Worm (Caenorhabditis elegans): Measurements from ENCODE around the gene F46G10.1.
A peak's percentile ranks its signal among the peaks of the same experiment; 100 is the strongest.

Gene F46G10.1

ce11 chrX:13356469-13356868 is 44.9 kb upstream of the F46G10.1 start (continued):
- peak; percentile 71 for TF ChIP-seq grh-1 (GFP tag; IDR thresholded peaks at IDR 0.05)

ce11 chrX:13354672-13355407 is 43.3 kb upstream of the F46G10.1 start:
- TF ChIP-seq unc-30 (tag; optimal IDR thresholded peaks at IDR 0.05) (no peak), fos-1 (tag; optimal IDR thresholded peaks at IDR 0.05) (no peak), tbx-2 (tag; optimal IDR thresholded peaks at IDR 0.05) (peak; percentile 49), blmp-1 (tag; optimal IDR thresholded peaks at IDR 0.05) (peak; percentile 94), ceh-90 (tag; optimal IDR thresholded peaks at IDR 0.05) (no peak), hpl-2 (GFP tag; optimal IDR thresholded peaks at IDR 0.05) (no peak), zip-4 (GFP tag; optimal IDR thresholded peaks at IDR 0.05) (no peak), ama-1 (optimal IDR thresholded peaks at IDR 0.05) (no peak), swsn-7 (tag; optimal IDR thresholded peaks at IDR 0.05) (no peak), Y116A8C.19 (tag; optimal IDR thresholded peaks at IDR 0.05; ENCODE audit: borderline replicate concordance) (no peak), aha-1 (tag; optimal IDR thresholded peaks at IDR 0.05) (no peak), vab-15 (tag; optimal IDR thresholded peaks at IDR 0.05) (no peak), tlp-1 (tag; optimal IDR thresholded peaks at IDR 0.05) (no peak), C04F5.9 (tag; optimal IDR thresholded peaks at IDR 0.05) (no peak), sptf-1 (tag; optimal IDR thresholded peaks at IDR 0.05) (no peak), lir-3 (tag; optimal IDR thresholded peaks at IDR 0.05; ENCODE audit: poor library complexity) (no peak), elt-2 (tag; optimal IDR thresholded peaks at IDR 0.05) (peak; percentile 69), nhr-90 (tag; optimal IDR thresholded peaks at IDR 0.05; ENCODE audit: poor library complexity) (peak; percentile 34), hlh-4 (tag; optimal IDR thresholded peaks at IDR 0.05) (no peak), fkh-10 (GFP tag; optimal IDR thresholded peaks at IDR 0.05) (no peak), unc-130 (tag; optimal IDR thresholded peaks at IDR 0.05) (peak; percentile 44), nhr-76 (tag; optimal IDR thresholded peaks at IDR 0.05) (no peak), dpl-1 (GFP tag; optimal IDR thresholded peaks at IDR 0.05) (no peak), mep-1 (tag; optimal IDR thresholded peaks at IDR 0.05) (peak; percentile 39), nhr-237 (tag; optimal IDR thresholded peaks at IDR 0.05) (no peak), lin-15B (tag; optimal IDR thresholded peaks at IDR 0.05) (no peak), nhr-11 (tag; optimal IDR thresholded peaks at IDR 0.05) (no peak), isw-1 (GFP tag; IDR thresholded peaks at IDR 0.05) (no peak), xbp-1 (tag; optimal IDR thresholded peaks at IDR 0.05) (no peak), egl-27 (tag; optimal IDR thresholded peaks at IDR 0.05) (peak in 1 of 2 experiments; percentile 37), snu-23 (GFP tag; optimal IDR thresholded peaks at IDR 0.05) (peak; percentile 62), lin-13 (GFP tag; optimal IDR thresholded peaks at IDR 0.05) (peak; percentile 2), sox-4 (tag; optimal IDR thresholded peaks at IDR 0.05) (no peak), lin-35 (GFP tag; optimal IDR thresholded peaks at IDR 0.05) (peak in 1 of 2 experiments; percentile 37), nhr-19 (GFP tag; conservative IDR thresholded peaks at IDR 0.05) (peak; percentile 66), nhr-84 (tag; optimal IDR thresholded peaks at IDR 0.05) (no peak), unc-62 (GFP tag; optimal IDR thresholded peaks at IDR 0.05) (no peak), mdl-1 (tag; optimal IDR thresholded peaks at IDR 0.05) (no peak), snpc-4 (tag; optimal IDR thresholded peaks at IDR 0.05) (no peak), lin-39 (tag; optimal IDR thresholded peaks at IDR 0.05) (no peak), ztf-11 (tag; optimal IDR thresholded peaks at IDR 0.05) (no peak), irx-1 (tag; optimal IDR thresholded peaks at IDR 0.05) (peak; percentile 3), efl-1 (optimal IDR thresholded peaks at IDR 0.05) (no peak), efl-1 (GFP tag; optimal IDR thresholded peaks at IDR 0.05 in 1 of 2) (no peak), rnt-1 (tag; optimal IDR thresholded peaks at IDR 0.05) (peak; percentile 85), fkh-4 (tag; optimal IDR thresholded peaks at IDR 0.05; ENCODE audit: borderline replicate concordance) (no peak), ceh-8 (GFP tag; optimal IDR thresholded peaks at IDR 0.05) (no peak), nhr-85 (tag) (peak; percentile 90), nhr-71 (tag; optimal IDR thresholded peaks at IDR 0.05) (peak; percentile 76), nhr-47 (tag; optimal IDR thresholded peaks at IDR 0.05) (peak; percentile 58)
